Worm (Caenorhabditis elegans): Measurements from ENCODE around the gene clec-28.

clec-28 gene

ce11 chrV:16848498-16848897, 17.0 kb upstream of the clec-28 start, which contains the start of the genes clec-36 and clec-26:
clec-36 (minus strand) TSS chrV:16848598.
clec-26 (plus strand) TSS chrV:16848611.
- TF ChIP-seq dmd-6 (GFP tag; IDR thresholded peaks at IDR 0.05) (peak; percentile 38; the same call in 1 of the 2 replicates), unc-62 (GFP tag; optimal IDR thresholded peaks at IDR 0.05 in 1 of 2) (peak in 1 of 2 experiments; percentile 77), unc-62 (tag; optimal IDR thresholded peaks at IDR 0.05) (no peak), ceh-28 (tag; optimal IDR thresholded peaks at IDR 0.05) (no peak)

ce11 chrV:16852002-16852401, 13.5 kb upstream of the clec-28 start, which contains the start of gene clec-37:
clec-37 (minus strand) TSS chrV:16852102.
- no peak for TF ChIP-seq snpc-1.2 (GFP tag; IDR thresholded peaks at IDR 0.05)
- TF ChIP-seq nhr-76 (tag; optimal IDR thresholded peaks at IDR 0.05), result no peak
- TF ChIP-seq aly-2 (tag; optimal IDR thresholded peaks at IDR 0.05), result no peak
- no peak for TF ChIP-seq spr-3 (GFP tag; optimal IDR thresholded peaks at IDR 0.05)
- no peak for TF ChIP-seq ceh-62 (tag; optimal IDR thresholded peaks at IDR 0.05)
- TF ChIP-seq arid-1 (GFP tag; conservative IDR thresholded peaks at IDR 0.05), result no peak
- no peak for TF ChIP-seq nhr-28 (tag; optimal IDR thresholded peaks at IDR 0.05)
- no peak for TF ChIP-seq nhr-48 (tag; optimal IDR thresholded peaks at IDR 0.05)
- no peak for TF ChIP-seq dpl-1 (GFP tag; optimal IDR thresholded peaks at IDR 0.05)
- no peak for TF ChIP-seq F49E8.2 (tag; optimal IDR thresholded peaks at IDR 0.05; ENCODE audit: borderline replicate concordance)
- no peak for TF ChIP-seq fos-1 (tag; optimal IDR thresholded peaks at IDR 0.05)
- TF ChIP-seq egl-27 (tag; optimal IDR thresholded peaks at IDR 0.05), result no peak
- no peak for TF ChIP-seq F26F4.8 (GFP tag; conservative IDR thresholded peaks at IDR 0.05)
- TF ChIP-seq set-16 (GFP tag; IDR thresholded peaks at IDR 0.05), result no peak
- TF ChIP-seq T20F7.1 (GFP tag; optimal IDR thresholded peaks at IDR 0.05), result no peak
- TF ChIP-seq F44E2.7 (GFP tag; IDR thresholded peaks at IDR 0.05), result no peak
- no peak for TF ChIP-seq hif-1 (tag; optimal IDR thresholded peaks at IDR 0.05)
- no peak for TF ChIP-seq pqm-1 (tag; optimal IDR thresholded peaks at IDR 0.05)
- TF ChIP-seq Y5F2A.4 (GFP tag; optimal IDR thresholded peaks at IDR 0.05), result no peak

ce11 chrV:16853956-16854683, 11.4 kb upstream of the clec-28 start, which contains the start of the genes clec-35 and clec-27:
clec-35 (minus strand) TSS chrV:16854056.
clec-27 (plus strand) TSS chrV:16854633.
- TF ChIP-seq dve-1 (tag; optimal IDR thresholded peaks at IDR 0.05; ENCODE audit: insufficient read depth), result no peak

- TF ChIP-seq zfp-3 (GFP tag; conservative IDR thresholded peaks at IDR 0.05) (no peak), dpl-1 (GFP tag; optimal IDR thresholded peaks at IDR 0.05) (no peak), F10B5.3 (tag; optimal IDR thresholded peaks at IDR 0.05) (no peak)
These were observed 7.5 kb upstream of the clec-28 start, which contains the start of the genes clec-31 and clec-22 for ce11 chrV:16857977-16858479. clec-31 (minus strand) TSS chrV:16858077. clec-22 (plus strand) TSS chrV:16858429.

ce11 chrV:16861719-16862118, 3.8 kb upstream of the clec-28 start, which contains the start of the genes clec-32 and clec-24:
clec-32 (minus strand) TSS chrV:16861819.
clec-24 (plus strand) TSS chrV:16862012.
- TF ChIP-seq T20F7.1 (GFP tag; optimal IDR thresholded peaks at IDR 0.05) (no peak), zip-2 (tag; optimal IDR thresholded peaks at IDR 0.05) (no peak), vab-7 (GFP tag; IDR thresholded peaks at IDR 0.05) (no peak), pha-4 (GFP tag; IDR thresholded peaks at IDR 0.05) (no peak), pha-4 (tag; optimal IDR thresholded peaks at IDR 0.05) (no peak), lin-13 (GFP tag; optimal IDR thresholded peaks at IDR 0.05) (no peak), dpl-1 (GFP tag; optimal IDR thresholded peaks at IDR 0.05) (no peak)

Data from whole organism, L4 larva.